Worm (Caenorhabditis elegans): ENCODE measurements around the gene C30G4.2.

DNA sequence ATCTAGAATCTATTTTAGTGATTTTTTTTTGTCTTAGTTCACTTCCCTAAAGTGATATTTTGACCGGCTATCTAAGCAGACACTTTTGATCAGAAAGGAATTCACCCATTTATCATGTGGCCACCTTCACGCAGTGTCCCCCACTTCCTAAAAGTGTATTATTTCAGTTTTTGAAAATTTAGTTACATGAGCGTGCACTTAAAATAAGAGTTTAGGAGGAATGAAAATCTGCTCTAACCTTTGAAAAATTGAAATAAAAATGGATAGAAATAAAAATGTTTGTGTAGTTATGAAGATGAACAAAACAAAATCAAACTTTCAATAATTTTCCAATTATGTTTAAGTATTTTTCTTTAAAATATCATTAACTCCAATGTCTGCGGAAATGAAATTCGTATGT is 14.3 kb upstream of the C30G4.2 start:
- TF ChIP-seq him-1 (tag; optimal IDR thresholded peaks at IDR 0.05) (no peak), dao-5 (tag; optimal IDR thresholded peaks at IDR 0.05) (no peak)

Data from whole organism, L4/young adult.